Fruit fly (Drosophila melanogaster) S2 (cell line): ENCODE measurements around the gene RpL8.

Source experiments
- CG8478 ChIP-seq: fragments of >200 bp; optimal IDR thresholded peaks from 2 replicates; lab custom pipeline; 2018
- CTCF ChIP-seq, 2 experiments: fragments of >200 bp; optimal IDR thresholded peaks; 2 replicates each; lab custom pipeline; 2018

RpL8 gene

dm6 chr3L:2629964-2630363 is 42.7 kb downstream of the RpL8 start, which contains the start of gene Pxn:
TSS of gene Pxn (minus strand) at chr3L:2630064.
- TF ChIP-seq CTCF (optimal IDR thresholded peaks at IDR 0.05; lab: Kevin White, UChicago) (no peak), CG8478 (lab: Kevin White, UChicago) (no peak)

dm6 chr3L:2631406-2631805 is 44.1 kb downstream of the RpL8 start, which contains the start of the genes CG42245 and MEP-1:
TSS of gene CG42245 (plus strand) at chr3L:2631715.
TSS of gene MEP-1 (plus strand) at chr3L:2631715.
- no peak for TF ChIP-seq CG8478 (lab: Kevin White, UChicago)
- TF ChIP-seq CTCF (optimal IDR thresholded peaks at IDR 0.05; lab: Kevin White, UChicago) = no peak

- TF ChIP-seq CG8478 (lab: Kevin White, UChicago) (no peak), CTCF (optimal IDR thresholded peaks at IDR 0.05; lab: Kevin White, UChicago) (no peak)
These were observed 44.9 kb downstream of the RpL8 start for dm6 chr3L:2632048-2632762.

- TF ChIP-seq CTCF (optimal IDR thresholded peaks at IDR 0.05; lab: Kevin White, UChicago) = no peak
These were observed 45.5 kb downstream of the RpL8 start for dm6 chr3L:2632763-2633100.

dm6 chr3L:2634929-2635799 is 47.9 kb downstream of the RpL8 start:
- TF ChIP-seq CTCF (optimal IDR thresholded peaks at IDR 0.05; lab: Kevin White, UChicago) (no peak), CG8478 (lab: Kevin White, UChicago) (no peak)

- TF ChIP-seq CTCF (optimal IDR thresholded peaks at IDR 0.05; lab: Kevin White, UChicago) (no peak), CG8478 (lab: Kevin White, UChicago) (no peak)
These were observed 49.0 kb downstream of the RpL8 start for dm6 chr3L:2636023-2636968.
